Worm (Caenorhabditis elegans) whole organism, L4 larva: Measurements from ENCODE around the gene bca-1.

ENCODE experiments used
- lim-7 ChIP-seq: fragments of 200-800 bp; sonication (Bioruptor generic); IDR thresholded peaks from 2 replicates; pipeline ENCODE4 v1.3.6; 2022; ENCODE audit warnings: missing genetic modification characterization, missing compliant biosample characterization
- nhr-11 ChIP-seq: fragments of 150-350 bp; optimal IDR thresholded peaks from 2 replicates; lab custom pipeline; 2014; ENCODE audit warnings: missing biosample characterization, missing genetic modification characterization
- snpc-4 ChIP-seq: fragments of 150-350 bp; optimal IDR thresholded peaks from 2 replicates; lab custom pipeline; 2014; ENCODE audit warnings: missing biosample characterization, missing genetic modification characterization
- unc-130 ChIP-seq: sonication (generic microtip); optimal IDR thresholded peaks from 2 replicates; lab custom pipeline; 2016; ENCODE audit warnings: missing genetic modification reagents, missing genetic modification characterization, missing compliant biosample characterization
- zfp-2 ChIP-seq: sonication (generic microtip); optimal IDR thresholded peaks from 2 replicates; lab custom pipeline; 2016; ENCODE audit warnings: mild to moderate bottlenecking, missing genetic modification characterization, missing compliant biosample characterization

ce11 chrX:6178989-6179388 lies 25.6 kb downstream of the bca-1 start:
- TF ChIP-seq unc-130 (GFP tag; lab: Kevin White, UChicago) (no peak), snpc-4 (tag; lab: Kevin White, UChicago) (no peak), nhr-11 (no peak), zfp-2 (no peak), lim-7 (GFP tag; lab: Robert Waterston, UW) (no peak)
